Worm (Caenorhabditis elegans) whole organism, L4/young adult: ENCODE data around the gene rcan-1.

ENCODE experiments used
- dao-5 ChIP-seq: sonication (generic microtip); optimal IDR thresholded peaks from 2 replicates; lab custom pipeline; 2016; ENCODE audit warnings: missing genotype, missing genetic modification characterization, moderate library complexity, missing compliant biosample characterization
- him-1 ChIP-seq: sonication (generic microtip); optimal IDR thresholded peaks from 2 replicates; lab custom pipeline; 2016; ENCODE audit warnings: missing genotype, missing genetic modification reagents, missing genetic modification characterization, missing compliant biosample characterization

ce11 chrIII:5710676-5711075, 26.8 kb upstream of the rcan-1 start:
- TF ChIP-seq dao-5 (tag; lab: Kevin White, UChicago) (no peak), him-1 (no peak)
